Worm (Caenorhabditis elegans): ENCODE measurements around the gene tbc-11.

Gene tbc-11

ce11 chrX:927632-928031 lies 2.9 kb downstream of the tbc-11 start (continued):
- no peak for TF ChIP-seq tlp-1 (tag; optimal IDR thresholded peaks at IDR 0.05)
- no peak for TF ChIP-seq mep-1 (tag; optimal IDR thresholded peaks at IDR 0.05)
- no peak for TF ChIP-seq ceh-90 (tag; optimal IDR thresholded peaks at IDR 0.05)
- TF ChIP-seq unc-30 (tag; optimal IDR thresholded peaks at IDR 0.05): no peak

ce11 chrX:932874-933273 lies 8.1 kb downstream of the tbc-11 start:
- TF ChIP-seq mab-9 (GFP tag; IDR thresholded peaks at IDR 0.05) (no peak), pax-3 (tag; optimal IDR thresholded peaks at IDR 0.05) (no peak), C16A3.4 (tag; optimal IDR thresholded peaks at IDR 0.05) (no peak), snpc-4 (tag; optimal IDR thresholded peaks at IDR 0.05) (no peak), efl-3 (GFP tag; optimal IDR thresholded peaks at IDR 0.05) (no peak), irx-1 (tag; optimal IDR thresholded peaks at IDR 0.05) (no peak), fkh-10 (GFP tag; optimal IDR thresholded peaks at IDR 0.05) (peak; percentile 65), mef-2 (tag; optimal IDR thresholded peaks at IDR 0.05) (no peak), unc-30 (tag; optimal IDR thresholded peaks at IDR 0.05) (no peak), aha-1 (tag; optimal IDR thresholded peaks at IDR 0.05) (no peak), elt-2 (tag; optimal IDR thresholded peaks at IDR 0.05) (no peak), snu-23 (GFP tag; optimal IDR thresholded peaks at IDR 0.05) (peak; percentile 17), tbx-2 (tag; optimal IDR thresholded peaks at IDR 0.05) (peak; percentile 14), egl-27 (tag; optimal IDR thresholded peaks at IDR 0.05) (no peak), nhr-84 (tag; optimal IDR thresholded peaks at IDR 0.05) (no peak), lsy-2 (tag; optimal IDR thresholded peaks at IDR 0.05) (peak in 1 of 2 experiments; percentile 26), nhr-77 (tag; optimal IDR thresholded peaks at IDR 0.05) (no peak), swsn-7 (tag; optimal IDR thresholded peaks at IDR 0.05) (peak; percentile 30), grh-1 (GFP tag; IDR thresholded peaks at IDR 0.05) (no peak), zag-1 (tag; optimal IDR thresholded peaks at IDR 0.05) (no peak), hpl-2 (GFP tag; optimal IDR thresholded peaks at IDR 0.05) (no peak), lin-14 (GFP tag; optimal IDR thresholded peaks at IDR 0.05) (peak; percentile 84), sup-37 (GFP tag; optimal IDR thresholded peaks at IDR 0.05) (no peak), nhr-76 (tag; optimal IDR thresholded peaks at IDR 0.05) (no peak), xbp-1 (tag; optimal IDR thresholded peaks at IDR 0.05) (no peak), jun-1 (tag; optimal IDR thresholded peaks at IDR 0.05) (no peak), tlp-1 (tag; optimal IDR thresholded peaks at IDR 0.05) (no peak), aly-2 (tag; optimal IDR thresholded peaks at IDR 0.05) (no peak), nhr-12 (tag; optimal IDR thresholded peaks at IDR 0.05) (no peak), nhr-47 (tag; optimal IDR thresholded peaks at IDR 0.05) (peak; percentile 47), fkh-8 (tag; optimal IDR thresholded peaks at IDR 0.05) (peak; percentile 49), blmp-1 (tag; optimal IDR thresholded peaks at IDR 0.05) (no peak), nhr-28 (tag; optimal IDR thresholded peaks at IDR 0.05) (no peak), lir-3 (tag; optimal IDR thresholded peaks at IDR 0.05; ENCODE audit: poor library complexity) (no peak), ama-1 (optimal IDR thresholded peaks at IDR 0.05) (no peak), ceh-82 (tag; optimal IDR thresholded peaks at IDR 0.05) (peak in 2 of 3 experiments; percentile 37 to 45), alr-1 (tag; optimal IDR thresholded peaks at IDR 0.05; ENCODE audit: borderline replicate concordance) (no peak), F16B12.6 (tag; optimal IDR thresholded peaks at IDR 0.05) (no peak), dsc-1 (tag; optimal IDR thresholded peaks at IDR 0.05) (no peak), ceh-8 (GFP tag; optimal IDR thresholded peaks at IDR 0.05) (no peak), nhr-11 (tag; optimal IDR thresholded peaks at IDR 0.05) (no peak), unc-98 (GFP tag; IDR thresholded peaks at IDR 0.05) (no peak), unc-62 (GFP tag; optimal IDR thresholded peaks at IDR 0.05) (no peak), Y116A8C.19 (tag; optimal IDR thresholded peaks at IDR 0.05; ENCODE audit: borderline replicate concordance) (no peak), lin-35 (GFP tag; optimal IDR thresholded peaks at IDR 0.05) (peak in 1 of 2 experiments; percentile 12), hlh-4 (tag; optimal IDR thresholded peaks at IDR 0.05) (no peak), nhr-71 (tag; optimal IDR thresholded peaks at IDR 0.05) (no peak), nhr-237 (tag; optimal IDR thresholded peaks at IDR 0.05) (no peak), ets-5 (GFP tag; IDR thresholded peaks at IDR 0.05) (no peak), lin-13 (GFP tag; optimal IDR thresholded peaks at IDR 0.05) (no peak)
